Worm (Caenorhabditis elegans): ENCODE results near the gene dnj-8.

- TF ChIP-seq dpl-1 (GFP tag; optimal IDR thresholded peaks at IDR 0.05) = no peak
- peak; percentile 56 for TF ChIP-seq F49E8.2 (tag; optimal IDR thresholded peaks at IDR 0.05; ENCODE audit: insufficient read depth)
- TF ChIP-seq ceh-27 (GFP tag; optimal IDR thresholded peaks at IDR 0.05) = no peak
Measured at ce11 chrII:6587264-6587870, 10.5 kb downstream of the dnj-8 start, which contains the start of gene C56C10.7.

Data from whole organism, young adult.